Worm (Caenorhabditis elegans) whole organism, L1 larva: ENCODE results near the gene str-207.

Experiments used
- C04F5.9 ChIP-seq: sonication (generic microtip); optimal IDR thresholded peaks from 2 replicates; lab custom pipeline; 2016; ENCODE audit warnings: missing genetic modification characterization, missing compliant biosample characterization
- C16A3.4 ChIP-seq: fragments of 150-350 bp; optimal IDR thresholded peaks from 2 replicates; lab custom pipeline; 2014; ENCODE audit warnings: missing biosample characterization, missing genetic modification characterization
- aly-2 ChIP-seq: fragments of 150-350 bp; optimal IDR thresholded peaks from 2 replicates; lab custom pipeline; 2014; ENCODE audit warnings: missing biosample characterization, missing genetic modification characterization
- blmp-1 ChIP-seq: fragments of 150-350 bp; optimal IDR thresholded peaks from 2 replicates; lab custom pipeline; 2014; ENCODE audit warnings: missing biosample characterization, missing genetic modification characterization
- ceh-8 ChIP-seq: fragments of 200-800 bp; sonication (Bioruptor generic); optimal IDR thresholded peaks from 2 replicates; lab custom pipeline; 2018; ENCODE audit warnings: mild to moderate bottlenecking, missing genetic modification characterization, moderate library complexity, missing compliant biosample characterization
- ceh-88 ChIP-seq: fragments of 200-800 bp; sonication (Bioruptor generic); IDR thresholded peaks from 2 replicates; pipeline ENCODE4 v1.3.6; 2022; ENCODE audit warnings: missing genetic modification characterization, missing compliant biosample characterization
- dpl-1 ChIP-seq, 3 experiments: fragments of 150-350 bp in 2 of 3; sonication (generic microtip) in 1 of 3; optimal IDR thresholded peaks; 2 replicates each; lab custom pipeline; 2014 to 2017; ENCODE audit warnings: missing biosample characterization in 3 of 3, missing genetic modification characterization in 3 of 3, missing genetic modification reagents in 3 of 3
- efl-3 ChIP-seq: fragments of 200-800 bp; sonication (Bioruptor generic); optimal IDR thresholded peaks from 2 replicates; lab custom pipeline; 2018; ENCODE audit warnings: mild to moderate bottlenecking, missing genetic modification characterization, missing compliant biosample characterization
- egl-27 ChIP-seq, 2 experiments: fragments of 150-350 bp in 1 of 2; sonication (generic microtip); optimal IDR thresholded peaks; 3 replicates each; lab custom pipeline; 2017 to 2018; ENCODE audit warnings: missing biosample characterization in 2 of 2, missing genetic modification characterization in 2 of 2, missing genetic modification reagents in 2 of 2
- elt-2 ChIP-seq: sonication (generic microtip); optimal IDR thresholded peaks from 2 replicates; lab custom pipeline; 2016; ENCODE audit warnings: missing genetic modification characterization, mild to moderate bottlenecking, inconsistent platforms, missing compliant biosample characterization, missing genetic modification reagents
- ets-5 ChIP-seq: fragments of 200-800 bp; sonication (Bioruptor generic); IDR thresholded peaks from 2 replicates; pipeline ENCODE4 v1.3.6; 2022; ENCODE audit warnings: missing genetic modification characterization, missing compliant biosample characterization
- fkh-4 ChIP-seq: sonication (generic microtip); optimal IDR thresholded peaks from 2 replicates; lab custom pipeline; 2016; ENCODE audit warnings: missing compliant biosample characterization, missing genetic modification characterization, borderline replicate concordance
- fos-1 ChIP-seq: fragments of 150-350 bp; optimal IDR thresholded peaks from 2 replicates; lab custom pipeline; 2014; ENCODE audit warnings: missing biosample characterization, missing genetic modification characterization
- hlh-4 ChIP-seq: sonication (generic microtip); optimal IDR thresholded peaks from 2 replicates; lab custom pipeline; 2016; ENCODE audit warnings: mild to moderate bottlenecking, missing genetic modification characterization, missing compliant biosample characterization
- irx-1 ChIP-seq: sonication (generic microtip); optimal IDR thresholded peaks from 2 replicates; lab custom pipeline; 2016; ENCODE audit warnings: missing genetic modification characterization, missing compliant biosample characterization
- isw-1 ChIP-seq: fragments of 200-800 bp; sonication (Bioruptor generic); IDR thresholded peaks from 2 replicates; pipeline ENCODE4 v1.3.6; 2022; ENCODE audit warnings: missing genetic modification characterization, missing compliant biosample characterization
- jun-1 ChIP-seq: fragments of 150-350 bp; optimal IDR thresholded peaks from 2 replicates; lab custom pipeline; 2014; ENCODE audit warnings: missing biosample characterization, missing genetic modification reagents, missing genetic modification characterization
- lin-13 ChIP-seq: fragments of 150-350 bp; optimal IDR thresholded peaks from 2 replicates; lab custom pipeline; 2014; ENCODE audit warnings: missing biosample characterization, missing genetic modification reagents, missing genetic modification characterization
- lin-14 ChIP-seq: fragments of 200-800 bp; sonication (Bioruptor generic); optimal IDR thresholded peaks from 2 replicates; lab custom pipeline; 2018; ENCODE audit warnings: mild to moderate bottlenecking, missing genetic modification characterization, moderate library complexity, missing compliant biosample characterization
- lin-35 ChIP-seq, 2 experiments: fragments of 150-350 bp; optimal IDR thresholded peaks; 2 replicates each; lab custom pipeline; 2014; ENCODE audit warnings: missing biosample characterization in 2 of 2, missing genetic modification characterization in 2 of 2, missing genetic modification reagents in 2 of 2
- lin-39 ChIP-seq: fragments of 150-350 bp; optimal IDR thresholded peaks from 2 replicates; lab custom pipeline; 2014; ENCODE audit warnings: missing biosample characterization, missing genetic modification reagents, missing genetic modification characterization
- lir-3 ChIP-seq: sonication (generic microtip); optimal IDR thresholded peaks from 2 replicates; lab custom pipeline; 2016; ENCODE audit warnings: mild to moderate bottlenecking, missing genetic modification characterization, moderate library complexity, missing compliant biosample characterization; ENCODE audit not compliant: poor library complexity
- mef-2 ChIP-seq: fragments of 150-350 bp; optimal IDR thresholded peaks from 2 replicates; lab custom pipeline; 2014; ENCODE audit warnings: missing biosample characterization, missing genetic modification characterization
- mep-1 ChIP-seq: fragments of 150-350 bp; optimal IDR thresholded peaks from 2 replicates; lab custom pipeline; 2014; ENCODE audit warnings: missing biosample characterization, missing genetic modification characterization
- nhr-11 ChIP-seq: fragments of 150-350 bp; optimal IDR thresholded peaks from 2 replicates; lab custom pipeline; 2014; ENCODE audit warnings: missing biosample characterization, missing genetic modification characterization
- nhr-12 ChIP-seq: sonication (generic microtip); optimal IDR thresholded peaks from 2 replicates; lab custom pipeline; 2017; ENCODE audit warnings: missing biosample characterization, missing genetic modification characterization
- nhr-19 ChIP-seq: fragments of 200-800 bp; sonication (Bioruptor generic); conservative IDR thresholded peaks from 2 replicates; pipeline ENCODE4 v1.3.6; 2022; ENCODE audit warnings: missing genetic modification characterization, missing compliant biosample characterization
- nhr-20 ChIP-seq: sonication (generic microtip); optimal IDR thresholded peaks from 2 replicates; lab custom pipeline; 2016; ENCODE audit warnings: mild to moderate bottlenecking, missing genetic modification characterization, missing compliant biosample characterization
- nhr-237 ChIP-seq: fragments of 150-350 bp; optimal IDR thresholded peaks from 2 replicates; lab custom pipeline; 2014; ENCODE audit warnings: missing biosample characterization, missing genetic modification characterization
- nhr-28 ChIP-seq: fragments of 150-350 bp; optimal IDR thresholded peaks from 2 replicates; lab custom pipeline; 2014; ENCODE audit warnings: missing biosample characterization, missing genetic modification characterization
- nhr-71 ChIP-seq: sonication (generic microtip); optimal IDR thresholded peaks from 2 replicates; lab custom pipeline; 2016; ENCODE audit warnings: mild to moderate bottlenecking, missing genetic modification characterization, moderate library complexity, missing compliant biosample characterization
- nhr-76 ChIP-seq: sonication (generic microtip); optimal IDR thresholded peaks from 2 replicates; lab custom pipeline; 2017; ENCODE audit warnings: missing biosample characterization, missing genetic modification characterization
- nhr-77 ChIP-seq: fragments of 150-350 bp; optimal IDR thresholded peaks from 2 replicates; lab custom pipeline; 2014; ENCODE audit warnings: missing biosample characterization, missing genetic modification characterization
- nhr-90 ChIP-seq: sonication (generic microtip); optimal IDR thresholded peaks from 2 replicates; lab custom pipeline; 2016; ENCODE audit warnings: mild to moderate bottlenecking, missing genetic modification characterization, missing compliant biosample characterization; ENCODE audit not compliant: poor library complexity
- rnt-1 ChIP-seq: sonication (generic microtip); optimal IDR thresholded peaks from 2 replicates; lab custom pipeline; 2016; ENCODE audit warnings: mild to moderate bottlenecking, missing genetic modification characterization, moderate library complexity, missing compliant biosample characterization
- skn-1 ChIP-seq: fragments of 150-350 bp; optimal IDR thresholded peaks from 2 replicates; lab custom pipeline; 2014; ENCODE audit warnings: missing biosample characterization, missing genetic modification characterization
- snu-23 ChIP-seq: sonication (generic microtip); optimal IDR thresholded peaks from 2 replicates; lab custom pipeline; 2016; ENCODE audit warnings: missing genetic modification characterization, missing compliant biosample characterization
- sup-37 ChIP-seq: fragments of 200-800 bp; sonication (Bioruptor generic); optimal IDR thresholded peaks from 2 replicates; lab custom pipeline; 2018; ENCODE audit warnings: mild to moderate bottlenecking, missing genetic modification characterization, missing compliant biosample characterization
- swsn-7 ChIP-seq: sonication (generic microtip); optimal IDR thresholded peaks from 2 replicates; lab custom pipeline; 2016; ENCODE audit warnings: missing genetic modification characterization, missing compliant biosample characterization
- tlp-1 ChIP-seq: fragments of 150-350 bp; optimal IDR thresholded peaks from 2 replicates; lab custom pipeline; 2014; ENCODE audit warnings: missing biosample characterization, missing genetic modification characterization
- unc-30 ChIP-seq: sonication (generic microtip); optimal IDR thresholded peaks from 2 replicates; lab custom pipeline; 2017; ENCODE audit warnings: missing biosample characterization, missing genetic modification characterization
- unc-86 ChIP-seq: sonication (generic microtip); optimal IDR thresholded peaks from 2 replicates; lab custom pipeline; 2016; ENCODE audit warnings: missing genetic modification characterization, missing compliant biosample characterization
- vab-15 ChIP-seq: sonication (generic microtip); optimal IDR thresholded peaks from 2 replicates; lab custom pipeline; 2017; ENCODE audit warnings: missing genotype, mild to moderate bottlenecking, missing genetic modification characterization, missing compliant biosample characterization
- xbp-1 ChIP-seq: sonication (generic microtip); optimal IDR thresholded peaks from 2 replicates; lab custom pipeline; 2016; ENCODE audit warnings: missing genetic modification characterization, missing compliant biosample characterization
- ztf-4 ChIP-seq: fragments of 150-350 bp; optimal IDR thresholded peaks from 2 replicates; lab custom pipeline; 2014; ENCODE audit warnings: missing biosample characterization, missing genetic modification characterization

The str-207 gene

ce11 chrV:4908591-4908990 lies 42.9 kb upstream of the str-207 start, which contains the start of gene ugt-13 (continued):
- no peak for TF ChIP-seq nhr-77
- no peak for TF ChIP-seq ceh-8 (GFP tag; lab: Kevin White, UChicago)
- no peak for TF ChIP-seq fkh-4 (tag; lab: Kevin White, UChicago)
- no peak for TF ChIP-seq ets-5 (GFP tag; lab: Robert Waterston, UW)
- TF ChIP-seq lin-35 (GFP tag; optimal IDR thresholded peaks at IDR 0.05; lab: Kevin White, UChicago), result no peak
- TF ChIP-seq nhr-71 (tag; lab: Kevin White, UChicago), result peak; percentile 66
- peak; percentile 23 for TF ChIP-seq nhr-28
- peak; percentile 41 for TF ChIP-seq lin-14
- TF ChIP-seq C16A3.4 (tag; lab: Kevin White, UChicago), result no peak
- TF ChIP-seq unc-86 (tag; lab: Kevin White, UChicago), result no peak
- TF ChIP-seq lin-13 (GFP tag; lab: Kevin White, UChicago), result no peak
- TF ChIP-seq skn-1 (tag; lab: Kevin White, UChicago), result peak; percentile 52
- no peak for TF ChIP-seq swsn-7 (tag; lab: Kevin White, UChicago)
- TF ChIP-seq nhr-237 (tag; lab: Kevin White, UChicago), result no peak
- TF ChIP-seq, all 84 proteins: peak for 10

- TF ChIP-seq ceh-88 (GFP tag; lab: Robert Waterston, UW) (no peak), ztf-4 (tag; lab: Kevin White, UChicago) (peak; percentile 10), nhr-20 (tag; lab: Kevin White, UChicago) (no peak), lin-35 (GFP tag; optimal IDR thresholded peaks at IDR 0.05; lab: Kevin White, UChicago) (no peak), rnt-1 (no peak), unc-30 (tag; lab: Kevin White, UChicago) (no peak), mef-2 (no peak), nhr-28 (no peak), nhr-11 (tag; lab: Kevin White, UChicago) (no peak), egl-27 (tag; optimal IDR thresholded peaks at IDR 0.05; lab: Kevin White, UChicago) (no peak), blmp-1 (peak; percentile 10), nhr-12 (tag; lab: Kevin White, UChicago) (no peak), xbp-1 (tag; lab: Kevin White, UChicago) (no peak), jun-1 (no peak), snu-23 (GFP tag; lab: Kevin White, UChicago) (no peak)
Observed at ce11 chrV:4912313-4912712, 39.2 kb upstream of the str-207 start, which contains the start of gene H23N18.5. Gene H23N18.5 (minus strand): TSS chrV:4912381.

- TF ChIP-seq elt-2, result no peak
- no peak for TF ChIP-seq C04F5.9
- TF ChIP-seq nhr-20 (tag; lab: Kevin White, UChicago), result no peak
- no peak for TF ChIP-seq nhr-76 (tag; lab: Kevin White, UChicago)
Observed at ce11 chrV:4913853-4914252, 37.7 kb upstream of the str-207 start.

ce11 chrV:4914879-4915278 lies 36.7 kb upstream of the str-207 start, which contains the start of gene H23N18.6:
Gene H23N18.6 (minus strand): TSS chrV:4915079.
- no peak for TF ChIP-seq isw-1 (GFP tag; lab: Robert Waterston, UW)
- peak; percentile 75 for TF ChIP-seq elt-2
- peak; percentile 38 for TF ChIP-seq tlp-1 (tag; lab: Kevin White, UChicago)

- no peak for TF ChIP-seq xbp-1 (tag; lab: Kevin White, UChicago)
- no peak for TF ChIP-seq C16A3.4 (tag; lab: Kevin White, UChicago)
- TF ChIP-seq sup-37 (GFP tag; lab: Kevin White, UChicago), result no peak
- no peak for TF ChIP-seq nhr-237 (tag; lab: Kevin White, UChicago)
- no peak for TF ChIP-seq nhr-19 (GFP tag; lab: Robert Waterston, UW)
- TF ChIP-seq nhr-90 (tag; lab: Kevin White, UChicago), result no peak
- TF ChIP-seq fos-1 (tag; lab: Kevin White, UChicago), result no peak
- no peak for TF ChIP-seq ets-5 (GFP tag; lab: Robert Waterston, UW)
- TF ChIP-seq nhr-28, result no peak
- no peak for TF ChIP-seq lir-3 (tag; lab: Kevin White, UChicago)
- no peak for TF ChIP-seq lin-39
- no peak for TF ChIP-seq aly-2 (tag; lab: Kevin White, UChicago)
- no peak for TF ChIP-seq mep-1 (tag; lab: Kevin White, UChicago)
- TF ChIP-seq rnt-1, result no peak
- no peak for TF ChIP-seq dpl-1 (GFP tag; optimal IDR thresholded peaks at IDR 0.05; lab: Kevin White, UChicago)
- no peak for TF ChIP-seq hlh-4
- TF ChIP-seq efl-3, result no peak
- TF ChIP-seq vab-15 (tag; lab: Kevin White, UChicago), result no peak
- no peak for TF ChIP-seq irx-1 (tag; lab: Kevin White, UChicago)
- no peak for TF ChIP-seq C04F5.9
- TF ChIP-seq, all 84 proteins: peak for 0
Observed at ce11 chrV:4918091-4918624, 33.4 kb upstream of the str-207 start, which contains the start of gene C02E7.7. Gene C02E7.7 (minus strand): TSS chrV:4918574.
